Fruit fly (Drosophila melanogaster): ENCODE results near the gene Srrm234.

Srrm234 gene

dm6 chr3L:1661738-1662370 is 3.0 kb downstream of the Srrm234 start:
- TF ChIP-seq CG17806 (tag; optimal IDR thresholded peaks at IDR 0.05) (no peak), CG13204 (GFP tag; optimal IDR thresholded peaks at IDR 0.05) (peak; percentile 28), Ets98B (GFP tag; IDR thresholded peaks at IDR 0.05) (no peak), Snoo (tag; optimal IDR thresholded peaks at IDR 0.05) (no peak), D1 (tag; optimal IDR thresholded peaks at IDR 0.05) (no peak), CG14655 (GFP tag; optimal IDR thresholded peaks at IDR 0.05) (no peak)

- TF ChIP-seq CG9948 (tag; optimal IDR thresholded peaks at IDR 0.05) = no peak
- TF ChIP-seq Pif1A (GFP tag; optimal IDR thresholded peaks at IDR 0.05) = no peak
- no peak for TF ChIP-seq Ets98B (GFP tag; IDR thresholded peaks at IDR 0.05)
- TF ChIP-seq CG17806 (tag; optimal IDR thresholded peaks at IDR 0.05) = no peak
- no peak for TF ChIP-seq CG4496 (GFP tag; IDR thresholded peaks at IDR 0.05)
- TF ChIP-seq CG8159 (tag; optimal IDR thresholded peaks at IDR 0.05) = no peak
- TF ChIP-seq D1 (tag; optimal IDR thresholded peaks at IDR 0.05) = no peak
- TF ChIP-seq CG14655 (GFP tag; optimal IDR thresholded peaks at IDR 0.05) = no peak
- no peak for TF ChIP-seq Pif1B (GFP tag; optimal IDR thresholded peaks at IDR 0.05)
- no peak for TF ChIP-seq CG32121 (GFP tag; IDR thresholded peaks at IDR 0.05)
- TF ChIP-seq fd96Ca (GFP tag; IDR thresholded peaks at IDR 0.05) = no peak
- no peak for TF ChIP-seq Snoo (tag; optimal IDR thresholded peaks at IDR 0.05)
- TF ChIP-seq CG13204 (GFP tag; optimal IDR thresholded peaks at IDR 0.05) = no peak
- TF ChIP-seq CG15710 (tag; optimal IDR thresholded peaks at IDR 0.05) = no peak
- no peak for TF ChIP-seq gl (tag; optimal IDR thresholded peaks at IDR 0.05)
- no peak for TF ChIP-seq CG10348 (GFP tag; IDR thresholded peaks at IDR 0.05)
- TF ChIP-seq EcR (GFP tag; optimal IDR thresholded peaks at IDR 0.05) = no peak
- TF ChIP-seq rn (GFP tag; IDR thresholded peaks at IDR 0.05) = no peak
- no peak for TF ChIP-seq CG34367 (tag; optimal IDR thresholded peaks at IDR 0.05)
Measured at dm6 chr3L:1653752-1654151, 11.1 kb downstream of the Srrm234 start.

DNA sequence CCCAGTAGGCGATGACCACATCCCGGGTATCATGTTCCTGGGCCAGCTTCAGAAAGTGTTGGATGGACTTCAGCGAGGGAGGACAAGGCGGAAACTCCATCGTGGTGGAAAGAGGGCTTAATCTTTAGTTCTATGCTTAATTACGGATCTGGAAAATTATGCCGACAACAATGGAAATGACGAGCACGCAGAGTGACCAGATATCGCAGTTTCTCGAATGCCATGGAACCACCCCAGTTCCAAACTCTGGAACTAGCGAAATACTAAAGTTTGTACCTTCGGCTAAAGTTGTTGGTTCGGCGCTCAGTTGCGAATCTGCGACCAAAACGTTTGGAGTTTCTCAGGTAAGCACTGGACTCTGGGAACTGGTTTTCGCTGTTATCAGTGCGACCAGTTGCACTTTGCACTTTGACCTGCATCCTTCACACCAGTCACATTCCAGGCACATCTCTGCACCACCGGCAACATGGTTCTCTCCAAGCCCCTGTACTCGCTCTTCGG is 12.1 kb downstream of the Srrm234 start, which contains the start of the genes CG7970 and Vta1:
Gene CG7970, plus strand, starts transcription at position 51 of the 501 bp plus-strand sequence.
Gene Vta1, minus strand, starts transcription at position 201 of the 501 bp plus-strand sequence.
- peak; percentile 77 for TF ChIP-seq Ets98B (GFP tag; IDR thresholded peaks at IDR 0.05)
- TF ChIP-seq CG8159 (tag; optimal IDR thresholded peaks at IDR 0.05) = no peak
- peak; percentile 88 for TF ChIP-seq gl (tag; optimal IDR thresholded peaks at IDR 0.05)
- TF ChIP-seq Pif1B (GFP tag; optimal IDR thresholded peaks at IDR 0.05) = no peak
- peak; percentile 88 for TF ChIP-seq CG12605 (GFP tag; IDR thresholded peaks at IDR 0.05)
- TF ChIP-seq Pif1A (GFP tag; optimal IDR thresholded peaks at IDR 0.05) = no peak
- TF ChIP-seq CG32121 (GFP tag; IDR thresholded peaks at IDR 0.05) = peak; percentile 63; the same call in 1 of the 2 replicates
- TF ChIP-seq CG9948 (tag; optimal IDR thresholded peaks at IDR 0.05) = no peak
- TF ChIP-seq CG34367 (tag; optimal IDR thresholded peaks at IDR 0.05) = peak; percentile 36
- no peak for TF ChIP-seq CG10348 (GFP tag; IDR thresholded peaks at IDR 0.05)
- TF ChIP-seq CG15710 (tag; optimal IDR thresholded peaks at IDR 0.05) = peak; percentile 45
- peak; percentile 78 for TF ChIP-seq CG4496 (GFP tag; IDR thresholded peaks at IDR 0.05)
- no peak for TF ChIP-seq CG17806 (tag; optimal IDR thresholded peaks at IDR 0.05)

DNA sequence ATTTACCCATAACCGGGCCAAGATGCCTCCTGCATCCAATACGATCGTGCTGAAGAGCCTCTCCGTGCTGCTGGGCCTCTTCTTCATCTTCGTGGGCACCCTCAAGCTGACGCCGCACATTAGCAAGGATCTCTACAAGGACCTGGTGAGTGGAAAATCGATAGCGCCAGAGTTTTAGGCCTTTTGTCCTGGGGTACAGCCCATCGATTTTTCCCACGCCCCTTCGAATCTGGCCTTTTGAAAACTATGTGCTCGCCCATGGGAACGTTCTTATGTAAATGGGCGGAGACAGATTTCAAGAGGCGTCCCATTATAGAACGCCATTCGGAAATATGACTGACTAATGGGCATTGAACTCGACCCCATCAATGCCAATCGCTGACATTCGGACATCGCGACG is 15.5 kb downstream of the Srrm234 start:
- TF ChIP-seq CG32121 (GFP tag; IDR thresholded peaks at IDR 0.05) (0 out of 2 replicates have a peak, but pooled peaks have one; percentile 14), CG15710 (tag; optimal IDR thresholded peaks at IDR 0.05) (no peak)

- no peak for TF ChIP-seq CG9948 (tag; optimal IDR thresholded peaks at IDR 0.05)
- TF ChIP-seq CG14655 (GFP tag; optimal IDR thresholded peaks at IDR 0.05) = no peak
- no peak for TF ChIP-seq CG17806 (tag; optimal IDR thresholded peaks at IDR 0.05)
- peak; percentile 86 for TF ChIP-seq EcR (GFP tag; optimal IDR thresholded peaks at IDR 0.05)
- TF ChIP-seq gl (tag; optimal IDR thresholded peaks at IDR 0.05) = no peak
- no peak for TF ChIP-seq D1 (tag; optimal IDR thresholded peaks at IDR 0.05)
Measured at dm6 chr3L:1648690-1649355, 16.0 kb downstream of the Srrm234 start, which contains the start of gene CG13920. Gene CG13920, plus strand, starts transcription at chr3L:1648944.

dm6 chr3L:1647276-1647919 is 17.5 kb downstream of the Srrm234 start, which contains the start of the genes CG17249 and Bro:
Gene CG17249, minus strand, starts transcription at chr3L:1647464.
Gene Bro, plus strand, starts transcription at chr3L:1647869.
- no peak for TF ChIP-seq CG14655 (GFP tag; optimal IDR thresholded peaks at IDR 0.05)
- TF ChIP-seq CG15710 (tag; optimal IDR thresholded peaks at IDR 0.05) = peak; percentile 83

All from whole organism, pupa.